Worm (Caenorhabditis elegans): Measurements from ENCODE around the gene osm-3.

DNA sequence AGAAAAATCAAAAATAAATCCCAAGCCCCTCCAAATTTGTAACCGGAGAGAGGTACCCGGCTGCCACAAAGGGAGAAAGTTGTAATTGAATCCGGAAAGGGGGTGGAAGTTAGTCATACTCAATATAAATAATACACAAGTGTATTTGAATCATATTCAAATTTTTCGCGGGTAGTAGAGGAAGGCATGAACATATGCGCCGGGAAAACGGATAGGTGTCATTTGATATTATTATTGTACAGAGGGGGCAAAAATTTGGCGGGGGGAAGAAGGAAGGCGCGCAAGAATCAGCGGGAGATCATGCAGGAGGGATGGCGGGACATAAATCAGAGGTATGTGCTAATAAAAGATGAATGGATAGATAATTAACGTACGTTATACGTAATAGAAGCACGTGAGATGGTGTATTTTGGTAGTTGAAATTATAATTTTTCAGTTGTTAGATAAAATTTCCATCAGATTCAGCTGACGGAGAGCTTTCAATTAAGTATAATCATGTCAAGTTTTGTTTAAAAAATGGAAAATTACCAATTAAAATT lies 25.8 kb upstream of the osm-3 start, which contains the start of gene F28F9.3:
- TF ChIP-seq F57A8.1 (GFP tag; optimal IDR thresholded peaks at IDR 0.05) (no peak), B0261.1 (tag; optimal IDR thresholded peaks at IDR 0.05) (no peak)

Data from whole organism, young adult.